Worm (Caenorhabditis elegans) whole organism, L4/young adult: Measurements from ENCODE around the gene K09E9.1.

ENCODE experiments used
- W03F9.2 ChIP-seq: fragments of 150-350 bp; optimal IDR thresholded peaks from 2 replicates; lab custom pipeline; 2014; ENCODE audit warnings: missing biosample characterization, missing genetic modification characterization
- dao-5 ChIP-seq: sonication (generic microtip); optimal IDR thresholded peaks from 2 replicates; lab custom pipeline; 2016; ENCODE audit warnings: missing genotype, missing genetic modification characterization, moderate library complexity, missing compliant biosample characterization
- him-1 ChIP-seq: sonication (generic microtip); optimal IDR thresholded peaks from 2 replicates; lab custom pipeline; 2016; ENCODE audit warnings: missing genotype, missing genetic modification reagents, missing genetic modification characterization, missing compliant biosample characterization

ce11 chrX:15675622-15676021 lies 55.3 kb downstream of the K09E9.1 start, which contains the start of gene F59D12.2:
- no peak for TF ChIP-seq him-1
- no peak for TF ChIP-seq W03F9.2 (tag; lab: Kevin White, UChicago)
- no peak for TF ChIP-seq dao-5
